Fruit fly (Drosophila melanogaster) whole organism, embryonic: ENCODE data around the gene Cdc23.

ENCODE experiments used
- Adf1 ChIP-seq: fragments of 200-800 bp; sonication (Bioruptor generic); IDR thresholded peaks from 2 replicates; pipeline ENCODE4 v1.3.6; 2022; ENCODE audit warnings: missing biosample characterization, missing genetic modification characterization
- Bdp1 ChIP-seq: fragments of 200-800 bp; sonication (Bioruptor generic); optimal IDR thresholded peaks from 3 replicates; lab custom pipeline; 2016; ENCODE audit warnings: missing biosample characterization, missing genetic modification characterization
- CG10267 ChIP-seq: fragments of 200-800 bp; sonication (Bioruptor generic); optimal IDR thresholded peaks from 2 replicates; lab custom pipeline; 2018; ENCODE audit warnings: missing biosample characterization, mild to moderate bottlenecking, missing genetic modification characterization, moderate library complexity
- CG11456 ChIP-seq: fragments of 200-800 bp; sonication (Bioruptor generic); IDR thresholded peaks from 3 replicates; pipeline ENCODE4 v1.3.6; 2022; ENCODE audit warnings: missing biosample characterization, missing genetic modification characterization
- CG13775 ChIP-seq: fragments of 200-800 bp; sonication (Bioruptor generic); optimal IDR thresholded peaks from 3 replicates; lab custom pipeline; 2017; ENCODE audit warnings: missing biosample characterization, mild to moderate bottlenecking, missing genetic modification characterization
- CG16813 ChIP-seq: fragments of 200-800 bp; sonication (Bioruptor generic); IDR thresholded peaks from 3 replicates; pipeline ENCODE4 v1.3.6; 2022; ENCODE audit warnings: missing biosample characterization, missing genetic modification characterization; ENCODE audit not compliant: partially characterized antibody
- CG17328 ChIP-seq: fragments of 200-800 bp; sonication (Bioruptor generic); IDR thresholded peaks from 2 replicates; pipeline ENCODE4 v1.3.6; 2022; ENCODE audit warnings: missing biosample characterization, missing genetic modification characterization
- CG17385 ChIP-seq: fragments of 200-800 bp; sonication (Bioruptor generic); optimal IDR thresholded peaks from 3 replicates; lab custom pipeline; 2018; ENCODE audit warnings: missing biosample characterization, mild to moderate bottlenecking, missing genetic modification characterization
- CG2678 ChIP-seq: fragments of 200-800 bp; sonication (Bioruptor generic); optimal IDR thresholded peaks from 3 replicates; lab custom pipeline; 2019; ENCODE audit warnings: missing biosample characterization, mild to moderate bottlenecking, missing genetic modification characterization, moderate library complexity
- CG31441 ChIP-seq: fragments of 200-800 bp; sonication (Bioruptor generic); IDR thresholded peaks from 2 replicates; pipeline ENCODE4 v1.3.6; 2022; ENCODE audit warnings: missing biosample characterization, missing genetic modification characterization
- CG3995 ChIP-seq: fragments of 200-800 bp; sonication (Bioruptor generic); optimal IDR thresholded peaks from 3 replicates; lab custom pipeline; 2016; ENCODE audit warnings: missing biosample characterization, missing genetic modification characterization
- CG4282 ChIP-seq: fragments of 200-800 bp; sonication (Bioruptor generic); optimal IDR thresholded peaks from 2 replicates; lab custom pipeline; 2016; ENCODE audit warnings: missing biosample characterization, missing genetic modification characterization
- CG5180 ChIP-seq: fragments of 200-800 bp; sonication (Bioruptor generic); optimal IDR thresholded peaks from 3 replicates; lab custom pipeline; 2017; ENCODE audit warnings: missing biosample characterization, missing genetic modification characterization, mild to moderate bottlenecking, moderate library complexity, missing genetic modification reagents
- CG6254 ChIP-seq: fragments of 200-800 bp; sonication (Bioruptor generic); optimal IDR thresholded peaks from 3 replicates; lab custom pipeline; 2017; ENCODE audit warnings: mild to moderate bottlenecking, missing biosample characterization, missing genetic modification reagents, missing genetic modification characterization
- CG6654 ChIP-seq: fragments of 200-800 bp; sonication (Bioruptor generic); optimal IDR thresholded peaks from 2 replicates; lab custom pipeline; 2017; ENCODE audit warnings: missing biosample characterization, mild to moderate bottlenecking, missing genetic modification characterization
- CG6791 ChIP-seq: fragments of 200-800 bp; sonication (Bioruptor generic); IDR thresholded peaks from 3 replicates; pipeline ENCODE4 v1.3.6; 2022; ENCODE audit warnings: missing biosample characterization, missing genetic modification characterization; ENCODE audit not compliant: partially characterized antibody
- CG6813 ChIP-seq: fragments of 200-800 bp; sonication (Bioruptor generic); optimal IDR thresholded peaks from 2 replicates; lab custom pipeline; 2017; ENCODE audit warnings: missing biosample characterization, missing genetic modification characterization, mild to moderate bottlenecking, moderate library complexity, missing genetic modification reagents
- CG8359 ChIP-seq: fragments of 200-800 bp; sonication (Bioruptor generic); optimal IDR thresholded peaks from 2 replicates; lab custom pipeline; 2017; ENCODE audit warnings: missing biosample characterization, mild to moderate bottlenecking, missing genetic modification characterization, borderline replicate concordance
- CG9797 ChIP-seq: fragments of 200-800 bp; sonication (Bioruptor generic); optimal IDR thresholded peaks from 3 replicates; lab custom pipeline; 2018; ENCODE audit warnings: missing biosample characterization, mild to moderate bottlenecking, missing genetic modification characterization
- Chrac-16 ChIP-seq: fragments of 200-800 bp; sonication (Bioruptor generic); optimal IDR thresholded peaks from 3 replicates; lab custom pipeline; 2016; ENCODE audit warnings: missing biosample characterization, missing genetic modification characterization
- D19A ChIP-seq: fragments of 200-800 bp; optimal IDR thresholded peaks from 3 replicates; lab custom pipeline; 2019; ENCODE audit warnings: missing biosample characterization, mild to moderate bottlenecking, missing genetic modification characterization, moderate library complexity
- Doc2 ChIP-seq: fragments of 200-800 bp; sonication (Bioruptor generic); IDR thresholded peaks from 2 replicates; pipeline ENCODE4 v1.3.6; 2022; ENCODE audit warnings: missing biosample characterization, missing genetic modification characterization
- ERR ChIP-seq: fragments of 200-800 bp; sonication (Bioruptor generic); optimal IDR thresholded peaks from 2 replicates; lab custom pipeline; 2016; ENCODE audit warnings: missing biosample characterization, missing genetic modification characterization
- HLH4C ChIP-seq: fragments of 200-800 bp; sonication (Bioruptor generic); IDR thresholded peaks from 3 replicates; pipeline ENCODE4 v1.3.6; 2022; ENCODE audit warnings: missing biosample characterization, missing genetic modification characterization; ENCODE audit not compliant: partially characterized antibody
- HmgD ChIP-seq: fragments of 200-800 bp; sonication (Bioruptor generic); optimal IDR thresholded peaks from 3 replicates; lab custom pipeline; 2016; ENCODE audit warnings: missing biosample characterization, missing genetic modification characterization
- HmgZ ChIP-seq: fragments of 200-800 bp; sonication (Bioruptor generic); optimal IDR thresholded peaks from 2 replicates; lab custom pipeline; 2018; ENCODE audit warnings: missing biosample characterization, mild to moderate bottlenecking, missing genetic modification characterization
- Jarid2 ChIP-seq: fragments of 200-800 bp; sonication (Bioruptor generic); optimal IDR thresholded peaks from 3 replicates; lab custom pipeline; 2017; ENCODE audit warnings: mild to moderate bottlenecking, missing biosample characterization, missing genetic modification reagents, missing genetic modification characterization
- Nf-YB ChIP-seq: fragments of 200-800 bp; sonication (Bioruptor generic); optimal IDR thresholded peaks from 3 replicates; lab custom pipeline; 2019; ENCODE audit warnings: missing biosample characterization, mild to moderate bottlenecking, missing genetic modification characterization, moderate library complexity
- Oaz ChIP-seq: fragments of 200-800 bp; sonication (Bioruptor generic); IDR thresholded peaks from 2 replicates; pipeline ENCODE4 v1.3.6; 2022; ENCODE audit warnings: missing biosample characterization, missing genetic modification characterization
- Rfx ChIP-seq: fragments of 200-800 bp; sonication (Bioruptor generic); IDR thresholded peaks from 2 replicates; pipeline ENCODE4 v1.3.6; 2022; ENCODE audit warnings: missing biosample characterization, missing genetic modification characterization
- TFAM ChIP-seq: fragments of 200-800 bp; sonication (Bioruptor generic); optimal IDR thresholded peaks from 2 replicates; lab custom pipeline; 2017; ENCODE audit warnings: missing biosample characterization, missing genetic modification characterization, inconsistent platforms
- Taf1 ChIP-seq: fragments of 200-800 bp; sonication (Bioruptor generic); IDR thresholded peaks from 2 replicates; pipeline ENCODE4 v1.3.6; 2022; ENCODE audit warnings: missing biosample characterization, missing genetic modification characterization
- Xbp1 ChIP-seq: fragments of 200-800 bp; sonication (Bioruptor generic); optimal IDR thresholded peaks from 3 replicates; lab custom pipeline; 2016; ENCODE audit warnings: missing biosample characterization, mild to moderate bottlenecking, missing genetic modification characterization
- YL-1 ChIP-seq: fragments of 200-800 bp; sonication (Bioruptor generic); optimal IDR thresholded peaks from 3 replicates; lab custom pipeline; 2017; ENCODE audit warnings: missing biosample characterization, mild to moderate bottlenecking, missing genetic modification characterization
- bigmax ChIP-seq: fragments of 200-800 bp; sonication (Bioruptor generic); optimal IDR thresholded peaks from 2 replicates; lab custom pipeline; 2018; ENCODE audit warnings: missing biosample characterization, mild to moderate bottlenecking, missing genetic modification characterization
- chm ChIP-seq: fragments of 200-800 bp; sonication (Bioruptor generic); IDR thresholded peaks from 2 replicates; pipeline ENCODE4 v1.3.6; 2022; ENCODE audit warnings: missing biosample characterization, missing genetic modification characterization
- fd3F ChIP-seq: fragments of 200-800 bp; sonication (Bioruptor generic); optimal IDR thresholded peaks from 2 replicates; lab custom pipeline; 2018; ENCODE audit warnings: missing biosample characterization, mild to moderate bottlenecking, missing genetic modification characterization, moderate library complexity
- fu2 ChIP-seq: fragments of 200-800 bp; sonication (Bioruptor generic); optimal IDR thresholded peaks from 2 replicates; lab custom pipeline; 2016; ENCODE audit warnings: missing biosample characterization, missing genetic modification characterization
- grn ChIP-seq: fragments of 200-800 bp; sonication (Bioruptor generic); optimal IDR thresholded peaks from 3 replicates; lab custom pipeline; 2017; ENCODE audit warnings: missing biosample characterization, missing genetic modification characterization
- h ChIP-seq: fragments of >200 bp; optimal IDR thresholded peaks from 2 replicates; lab custom pipeline; 2017
- jumu ChIP-seq: fragments of 200-800 bp; sonication (Bioruptor generic); optimal IDR thresholded peaks from 3 replicates; lab custom pipeline; 2016; ENCODE audit warnings: missing biosample characterization, missing genetic modification characterization
- kay ChIP-seq: fragments of 200-800 bp; sonication (Bioruptor generic); optimal IDR thresholded peaks from 2 replicates; lab custom pipeline; 2016; ENCODE audit warnings: missing biosample characterization, missing genetic modification characterization
- lab ChIP-seq: fragments of 200-800 bp; sonication (Bioruptor generic); optimal IDR thresholded peaks from 3 replicates; lab custom pipeline; 2017; ENCODE audit warnings: missing biosample characterization, missing genetic modification characterization, mild to moderate bottlenecking, moderate library complexity, missing genetic modification reagents
- lbe ChIP-seq: fragments of 200-800 bp; sonication (Bioruptor generic); optimal IDR thresholded peaks from 2 replicates; lab custom pipeline; 2016; ENCODE audit warnings: missing biosample characterization, mild to moderate bottlenecking, missing genetic modification characterization
- sc ChIP-seq, 3 experiments: fragments of >200 bp in 2 of 3; fragments of 200-800 bp in 1 of 3; sonication (Bioruptor generic) in 1 of 3; optimal IDR thresholded peaks; 2 replicates in 2 of 3; 3 replicates in 1 of 3; lab custom pipeline; 2017; ENCODE audit warnings: mild to moderate bottlenecking in 1 of 3, missing biosample characterization in 1 of 3, missing genetic modification characterization in 1 of 3, missing genetic modification reagents in 1 of 3
- sqz ChIP-seq: fragments of 200-800 bp; sonication (Bioruptor generic); optimal IDR thresholded peaks from 3 replicates; lab custom pipeline; 2018; ENCODE audit warnings: missing biosample characterization, mild to moderate bottlenecking, missing genetic modification characterization
- ssp ChIP-seq: fragments of 200-800 bp; sonication (Bioruptor generic); IDR thresholded peaks from 2 replicates; pipeline ENCODE4 v1.3.6; 2022; ENCODE audit warnings: missing biosample characterization, missing genetic modification characterization
- toy ChIP-seq: fragments of 200-800 bp; sonication (Bioruptor generic); IDR thresholded peaks from 2 replicates; pipeline ENCODE4 v1.3.6; 2022; ENCODE audit warnings: missing biosample characterization, missing genetic modification characterization
- usp ChIP-seq: fragments of >200 bp; optimal IDR thresholded peaks from 2 replicates; lab custom pipeline; 2017; ENCODE audit warnings: missing biosample characterization, missing genetic modification characterization
- zfh2 ChIP-seq: fragments of 200-800 bp; sonication (Bioruptor generic); optimal IDR thresholded peaks from 2 replicates; lab custom pipeline; 2016; ENCODE audit warnings: missing biosample characterization, missing genetic modification characterization

Cdc23 gene

DNA sequence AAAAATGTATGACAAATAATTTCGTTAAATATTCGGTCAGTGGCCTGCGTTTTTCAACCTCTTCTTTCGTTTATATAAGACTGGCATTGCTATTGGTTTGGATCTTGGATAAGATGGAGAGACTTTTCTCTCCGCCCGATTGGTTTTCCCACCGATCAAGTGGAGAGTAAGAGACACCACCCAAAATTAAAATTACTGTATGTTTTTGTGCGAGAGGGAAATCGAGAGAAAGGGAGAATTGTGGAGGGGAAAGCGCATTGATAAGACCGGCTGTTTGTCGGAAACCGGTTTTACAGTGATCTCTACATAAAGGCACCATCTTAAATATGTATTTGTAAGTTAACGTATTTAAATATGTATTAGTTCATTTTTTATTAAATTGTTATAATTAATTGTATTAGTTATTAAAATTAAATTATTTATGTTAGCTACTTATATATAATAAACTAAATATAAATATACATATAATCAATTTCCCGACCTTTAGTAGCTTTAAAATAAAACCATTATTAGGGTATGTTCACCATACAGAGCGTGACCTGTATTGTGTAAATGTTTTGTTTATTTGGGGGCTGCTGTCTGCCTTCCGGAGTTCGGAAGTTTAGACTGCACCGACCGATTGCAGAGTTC, 35.4 kb downstream of the Cdc23 start, which contains the start of gene CG34007 (continued):
- TF ChIP-seq Nf-YB (GFP tag; lab: Kevin White, UChicago) (peak; percentile 72), YL-1 (GFP tag; lab: Kevin White, UChicago) (peak; percentile 40), Doc2 (GFP tag; lab: Robert Waterston, UW) (no peak), CG8359 (GFP tag; lab: Kevin White, UChicago) (peak; percentile 50), CG9797 (GFP tag; lab: Kevin White, UChicago) (no peak), kay (GFP tag; lab: Kevin White, UChicago) (no peak), ssp (GFP tag; lab: Robert Waterston, UW) (peak; percentile 75), CG5180 (peak; percentile 22), grn (GFP tag; lab: Kevin White, UChicago) (no peak), CG17385 (GFP tag; lab: Kevin White, UChicago) (peak; percentile 71), CG31441 (GFP tag; lab: Robert Waterston, UW) (peak; percentile 94; the same call in 1 of the 2 replicates), ERR (GFP tag; lab: Kevin White, UChicago) (no peak), jumu (GFP tag; lab: Kevin White, UChicago) (no peak), sqz (GFP tag; lab: Kevin White, UChicago) (peak; percentile 49), bigmax (GFP tag; lab: Kevin White, UChicago) (no peak), CG6791 (GFP tag; lab: Robert Waterston, UW) (no peak), Xbp1 (GFP tag; lab: Kevin White, UChicago) (peak; percentile 72), fd3F (peak; percentile 45), sc (optimal IDR thresholded peaks at IDR 0.05; lab: Kevin White, UChicago) (no peak), sc (GFP tag; optimal IDR thresholded peaks at IDR 0.05; lab: Kevin White, UChicago) (peak; percentile 86), D19A (peak; percentile 84), HmgZ (tag; lab: Kevin White, UChicago) (no peak), CG4282 (GFP tag; lab: Kevin White, UChicago) (no peak), Jarid2 (peak; percentile 42), CG13775 (GFP tag; lab: Kevin White, UChicago) (peak; percentile 75), TFAM (no peak), Rfx (peak; percentile 27; the same call in 1 of the 2 replicates), toy (no peak), usp (GFP tag; lab: Kevin White, UChicago) (no peak), fu2 (GFP tag; lab: Kevin White, UChicago) (no peak), CG11456 (0 out of 3 replicates have a peak, but pooled peaks have one; percentile 56), HmgD (GFP tag; lab: Kevin White, UChicago) (no peak), CG17328 (GFP tag; lab: Robert Waterston, UW) (peak; percentile 82), lbe (no peak), CG6254 (GFP tag; lab: Kevin White, UChicago) (peak; percentile 72), CG16813 (GFP tag; lab: Robert Waterston, UW) (no peak), CG6654 (peak; percentile 17), Taf1 (no peak), Adf1 (GFP tag; lab: Robert Waterston, UW) (no peak), zfh2 (GFP tag; lab: Kevin White, UChicago) (no peak), lab (GFP tag; lab: Kevin White, UChicago) (no peak), Chrac-16 (GFP tag; lab: Kevin White, UChicago) (peak; percentile 68), CG2678 (tag; lab: Kevin White, UChicago) (peak; percentile 89), Bdp1 (GFP tag; lab: Kevin White, UChicago) (no peak), chm (peak; percentile 63), CG10267 (tag; lab: Kevin White, UChicago) (peak; percentile 85), Oaz (GFP tag; lab: Robert Waterston, UW) (no peak), CG3995 (GFP tag; lab: Kevin White, UChicago) (no peak), CG6813 (GFP tag; lab: Kevin White, UChicago) (peak; percentile 66), HLH4C (no peak), h (lab: Kevin White, UChicago) (no peak)
